Fruit fly (Drosophila melanogaster) whole organism, pupa: Measurements from ENCODE around the gene CG32713.

Experiments used
- CG10348 ChIP-seq: fragments of 200-800 bp; sonication (Bioruptor generic); IDR thresholded peaks from 2 replicates; pipeline ENCODE4 v1.3.6; 2022; ENCODE audit warnings: missing biosample characterization, missing genetic modification characterization
- CG12605 ChIP-seq: fragments of 200-800 bp; sonication (Bioruptor generic); IDR thresholded peaks from 2 replicates; pipeline ENCODE4 v1.3.6; 2022; ENCODE audit warnings: missing biosample characterization, missing genetic modification characterization
- CG13204 ChIP-seq: fragments of 200-800 bp; sonication (Bioruptor generic); optimal IDR thresholded peaks from 2 replicates; lab custom pipeline; 2018; ENCODE audit warnings: missing biosample characterization, mild to moderate bottlenecking, missing genetic modification characterization, moderate library complexity
- CG14655 ChIP-seq: fragments of 200-800 bp; sonication (Bioruptor generic); optimal IDR thresholded peaks from 3 replicates; lab custom pipeline; 2017; ENCODE audit warnings: mild to moderate bottlenecking, missing biosample characterization, missing genetic modification reagents, missing genetic modification characterization
- CG15710 ChIP-seq: fragments of 200-800 bp; sonication (Bioruptor generic); optimal IDR thresholded peaks from 2 replicates; lab custom pipeline; 2018; ENCODE audit warnings: missing biosample characterization, mild to moderate bottlenecking, missing genetic modification characterization, moderate library complexity
- CG17806 ChIP-seq: fragments of 200-800 bp; sonication (Bioruptor generic); optimal IDR thresholded peaks from 2 replicates; lab custom pipeline; 2018; ENCODE audit warnings: missing biosample characterization, mild to moderate bottlenecking, missing genetic modification characterization, moderate library complexity
- CG32121 ChIP-seq: fragments of 200-800 bp; sonication (Bioruptor generic); IDR thresholded peaks from 2 replicates; pipeline ENCODE4 v1.3.6; 2022; ENCODE audit warnings: missing biosample characterization, missing genetic modification characterization
- CG34367 ChIP-seq: fragments of 200-800 bp; sonication (Bioruptor generic); optimal IDR thresholded peaks from 2 replicates; lab custom pipeline; 2018; ENCODE audit warnings: missing biosample characterization, mild to moderate bottlenecking, missing genetic modification characterization
- CG4496 ChIP-seq: fragments of 200-800 bp; sonication (Bioruptor generic); IDR thresholded peaks from 3 replicates; pipeline ENCODE4 v1.3.6; 2022; ENCODE audit warnings: missing biosample characterization, missing genetic modification characterization
- CG8159 ChIP-seq: fragments of 200-800 bp; sonication (Bioruptor generic); optimal IDR thresholded peaks from 3 replicates; lab custom pipeline; 2018; ENCODE audit warnings: missing biosample characterization, mild to moderate bottlenecking, missing genetic modification characterization, moderate library complexity
- CG8301 ChIP-seq: fragments of 200-800 bp; sonication (Bioruptor generic); optimal IDR thresholded peaks from 2 replicates; lab custom pipeline; 2018; ENCODE audit warnings: missing biosample characterization, mild to moderate bottlenecking, missing genetic modification characterization
- CG9948 ChIP-seq: fragments of 200-800 bp; sonication (Bioruptor generic); optimal IDR thresholded peaks from 2 replicates; lab custom pipeline; 2018; ENCODE audit warnings: missing biosample characterization, mild to moderate bottlenecking, missing genetic modification characterization, moderate library complexity
- D1 ChIP-seq: fragments of 200-800 bp; sonication (Bioruptor generic); optimal IDR thresholded peaks from 2 replicates; lab custom pipeline; 2018; ENCODE audit warnings: missing biosample characterization, mild to moderate bottlenecking, missing genetic modification characterization, moderate library complexity
- EcR ChIP-seq: fragments of 200-800 bp; sonication (Bioruptor generic); optimal IDR thresholded peaks from 3 replicates; lab custom pipeline; 2019; ENCODE audit warnings: missing biosample characterization, missing genetic modification characterization, mild to moderate bottlenecking, moderate library complexity, missing genetic modification reagents
- Ets98B ChIP-seq: fragments of 200-800 bp; sonication (Bioruptor generic); IDR thresholded peaks from 2 replicates; pipeline ENCODE4 v1.3.6; 2022; ENCODE audit warnings: missing biosample characterization, missing genetic modification characterization
- Pif1A ChIP-seq: fragments of 200-800 bp; sonication (Bioruptor generic); optimal IDR thresholded peaks from 3 replicates; lab custom pipeline; 2016; ENCODE audit warnings: missing biosample characterization, missing genetic modification characterization
- Pif1B ChIP-seq: fragments of 200-800 bp; sonication (Bioruptor generic); optimal IDR thresholded peaks from 3 replicates; lab custom pipeline; 2016; ENCODE audit warnings: missing biosample characterization, missing genetic modification characterization
- Snoo ChIP-seq: fragments of 200-800 bp; sonication (Bioruptor generic); optimal IDR thresholded peaks from 3 replicates; lab custom pipeline; 2017; ENCODE audit warnings: missing biosample characterization, mild to moderate bottlenecking, missing genetic modification characterization, inconsistent platforms
- fd96Ca ChIP-seq: fragments of 200-800 bp; sonication (Bioruptor generic); IDR thresholded peaks from 3 replicates; pipeline ENCODE4 v1.3.6; 2022; ENCODE audit warnings: missing biosample characterization, missing genetic modification characterization
- gl ChIP-seq: fragments of 200-800 bp; sonication (Bioruptor generic); optimal IDR thresholded peaks from 2 replicates; lab custom pipeline; 2018; ENCODE audit warnings: missing biosample characterization, mild to moderate bottlenecking, missing genetic modification characterization
- rn ChIP-seq: fragments of 200-800 bp; sonication (Bioruptor generic); IDR thresholded peaks from 2 replicates; pipeline ENCODE4 v1.3.6; 2022; ENCODE audit warnings: missing biosample characterization, missing genetic modification characterization

CG32713 gene

DNA sequence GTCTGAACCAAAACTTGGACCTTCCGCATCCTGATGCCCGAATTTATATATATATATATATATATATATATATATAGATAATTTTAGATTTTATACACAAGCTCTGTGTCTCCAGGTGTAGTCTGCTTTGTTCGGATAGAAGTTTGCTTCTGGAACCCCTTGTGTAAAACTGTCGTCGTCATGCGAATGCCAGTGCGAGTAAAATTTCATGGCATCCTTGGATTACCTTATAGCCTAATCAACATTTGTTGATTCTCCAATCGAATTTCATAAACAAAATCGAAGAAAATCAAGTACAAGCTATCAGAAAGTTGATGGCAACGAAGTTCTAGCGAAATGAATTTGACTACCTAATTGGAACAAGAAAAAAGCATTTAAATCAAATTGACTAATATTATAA lies at the start of gene CG32713:
Gene CG32713 (minus strand): TSS at position 101 of the 400 bp plus-strand sequence.
- no peak for TF ChIP-seq CG34367 (tag; lab: Kevin White, UChicago)
- TF ChIP-seq fd96Ca (GFP tag; lab: Robert Waterston, UW), result no peak
- no peak for TF ChIP-seq CG14655 (GFP tag; lab: Kevin White, UChicago)
- no peak for TF ChIP-seq CG15710 (tag; lab: Kevin White, UChicago)
- TF ChIP-seq Snoo (tag; lab: Kevin White, UChicago), result no peak
- TF ChIP-seq gl (tag; lab: Kevin White, UChicago), result no peak
- TF ChIP-seq CG12605 (GFP tag; lab: Robert Waterston, UW), result no peak

DNA sequence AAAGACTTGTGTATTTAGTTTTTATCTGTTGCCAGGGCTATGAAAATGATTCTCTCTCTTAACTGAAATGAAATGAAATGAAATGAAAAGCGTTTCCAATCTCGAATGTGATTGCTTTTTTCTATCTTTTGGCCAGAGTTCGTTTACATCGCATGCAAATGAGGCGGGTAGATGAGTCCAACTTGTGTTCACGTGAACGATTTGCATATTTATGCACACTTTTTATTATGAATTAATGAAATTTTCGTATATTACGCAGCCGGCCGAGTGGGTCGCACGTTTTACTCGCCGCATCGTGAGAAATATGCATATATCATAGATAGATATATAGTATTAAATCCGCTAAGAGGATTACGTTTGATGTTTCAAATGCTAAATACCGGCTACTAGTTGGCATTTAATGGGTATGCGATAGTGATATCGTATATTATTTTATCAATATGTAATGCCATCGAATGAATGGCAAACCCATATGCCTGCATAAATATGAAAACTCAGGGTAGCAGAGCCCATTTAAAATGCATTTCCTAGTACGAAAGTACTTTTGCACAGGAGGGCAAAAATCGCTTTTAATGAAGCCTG lies 47.7 kb upstream of the CG32713 start:
- TF ChIP-seq Ets98B (GFP tag; lab: Robert Waterston, UW), result no peak
- TF ChIP-seq CG4496 (GFP tag; lab: Robert Waterston, UW), result no peak
- no peak for TF ChIP-seq gl (tag; lab: Kevin White, UChicago)
- no peak for TF ChIP-seq Snoo (tag; lab: Kevin White, UChicago)
- no peak for TF ChIP-seq CG34367 (tag; lab: Kevin White, UChicago)
- TF ChIP-seq CG13204, result no peak
- TF ChIP-seq CG14655 (GFP tag; lab: Kevin White, UChicago), result no peak
- TF ChIP-seq D1 (tag; lab: Kevin White, UChicago), result no peak
- TF ChIP-seq CG8301, result no peak
- TF ChIP-seq CG9948, result no peak
- no peak for TF ChIP-seq CG12605 (GFP tag; lab: Robert Waterston, UW)
- TF ChIP-seq CG15710 (tag; lab: Kevin White, UChicago), result no peak
- TF ChIP-seq EcR (GFP tag; lab: Kevin White, UChicago), result no peak
- TF ChIP-seq rn (GFP tag; lab: Robert Waterston, UW), result no peak
- no peak for TF ChIP-seq CG8159 (tag; lab: Kevin White, UChicago)
- no peak for TF ChIP-seq CG10348 (GFP tag; lab: Robert Waterston, UW)
- TF ChIP-seq CG32121 (GFP tag; lab: Robert Waterston, UW), result no peak

DNA sequence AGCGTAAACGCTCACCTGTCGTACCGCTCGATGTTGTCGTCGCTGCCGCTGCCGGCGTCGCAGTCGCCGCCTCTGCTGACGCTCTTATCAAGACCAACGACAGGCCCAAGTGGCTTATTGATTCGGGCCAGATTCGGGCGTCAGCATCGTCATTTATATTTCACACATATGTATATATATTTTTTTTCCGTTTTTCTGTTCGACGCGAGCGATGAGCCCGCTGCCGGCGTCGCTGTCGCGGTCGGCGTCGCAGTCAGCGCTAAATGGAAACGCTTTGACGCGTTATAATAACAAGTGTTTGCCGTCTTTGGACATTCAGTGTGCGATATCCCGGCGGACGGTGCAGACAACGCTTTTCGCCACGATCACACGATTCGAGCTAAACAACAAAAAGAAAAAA lies 44.6 kb upstream of the CG32713 start:
- TF ChIP-seq EcR (GFP tag; lab: Kevin White, UChicago) (no peak), gl (tag; lab: Kevin White, UChicago) (no peak), CG8301 (no peak), CG14655 (GFP tag; lab: Kevin White, UChicago) (no peak), CG17806 (tag; lab: Kevin White, UChicago) (no peak)
- TF ChIP-seq, all 21 proteins: peak for 0

dm6 chrX:8501374-8501773 lies 43.9 kb upstream of the CG32713 start:
- TF ChIP-seq CG13204, result no peak
- TF ChIP-seq fd96Ca (GFP tag; lab: Robert Waterston, UW), result no peak
- TF ChIP-seq CG8301, result no peak
- TF ChIP-seq CG14655 (GFP tag; lab: Kevin White, UChicago), result no peak
- TF ChIP-seq Pif1B (GFP tag; lab: Kevin White, UChicago), result no peak
- TF ChIP-seq Snoo (tag; lab: Kevin White, UChicago), result no peak
- TF ChIP-seq CG10348 (GFP tag; lab: Robert Waterston, UW), result no peak
- no peak for TF ChIP-seq CG34367 (tag; lab: Kevin White, UChicago)
- no peak for TF ChIP-seq D1 (tag; lab: Kevin White, UChicago)
- no peak for TF ChIP-seq gl (tag; lab: Kevin White, UChicago)
- no peak for TF ChIP-seq CG17806 (tag; lab: Kevin White, UChicago)
- TF ChIP-seq Pif1A (GFP tag; lab: Kevin White, UChicago), result no peak
- no peak for TF ChIP-seq CG32121 (GFP tag; lab: Robert Waterston, UW)
- no peak for TF ChIP-seq CG4496 (GFP tag; lab: Robert Waterston, UW)
- TF ChIP-seq CG15710 (tag; lab: Kevin White, UChicago), result no peak
- no peak for TF ChIP-seq rn (GFP tag; lab: Robert Waterston, UW)
- TF ChIP-seq CG9948, result no peak

DNA sequence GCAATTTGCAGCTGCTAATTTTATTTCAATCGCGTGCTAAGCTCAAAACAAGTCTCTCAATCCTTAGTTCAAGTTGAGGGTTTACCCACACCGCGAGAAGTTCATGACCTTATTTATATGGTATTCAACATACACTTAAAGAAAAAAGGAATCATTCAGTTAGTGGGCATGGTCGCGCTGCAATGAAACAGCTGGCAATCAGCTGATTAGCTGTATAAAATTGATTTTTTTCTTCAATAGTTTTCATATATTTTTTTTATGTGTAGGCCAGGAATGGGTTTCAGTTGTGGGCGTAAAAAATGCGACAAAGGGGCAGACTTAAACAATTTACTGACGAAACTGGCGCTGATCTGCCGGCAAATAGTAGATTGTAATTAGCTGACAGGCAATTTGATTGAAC lies 41.7 kb upstream of the CG32713 start:
- TF ChIP-seq D1 (tag; lab: Kevin White, UChicago) (no peak), CG34367 (tag; lab: Kevin White, UChicago) (no peak), Snoo (tag; lab: Kevin White, UChicago) (no peak), CG32121 (GFP tag; lab: Robert Waterston, UW) (no peak), CG13204 (no peak), CG8301 (no peak), CG4496 (GFP tag; lab: Robert Waterston, UW) (peak; percentile 49; the same call in 1 of the 3 replicates), CG9948 (no peak), fd96Ca (GFP tag; lab: Robert Waterston, UW) (no peak; the same call in 2 of the 3 replicates), CG8159 (tag; lab: Kevin White, UChicago) (no peak), CG14655 (GFP tag; lab: Kevin White, UChicago) (no peak), EcR (GFP tag; lab: Kevin White, UChicago) (no peak), rn (GFP tag; lab: Robert Waterston, UW) (no peak), Ets98B (GFP tag; lab: Robert Waterston, UW) (peak; percentile 11; the same call in 1 of the 2 replicates), CG10348 (GFP tag; lab: Robert Waterston, UW) (no peak), Pif1A (GFP tag; lab: Kevin White, UChicago) (peak; percentile 7), CG12605 (GFP tag; lab: Robert Waterston, UW) (0 out of 2 replicates have a peak, but pooled peaks have one; percentile 14), CG15710 (tag; lab: Kevin White, UChicago) (no peak), gl (tag; lab: Kevin White, UChicago) (no peak), Pif1B (GFP tag; lab: Kevin White, UChicago) (no peak), CG17806 (tag; lab: Kevin White, UChicago) (no peak)
